Worm (Caenorhabditis elegans) whole organism, L2 larva: Measurements from ENCODE around the gene srlf-26.
"Not testable (repeated sequence)": the region's sequence is repeated elsewhere in the genome, so short reads cannot be mapped to it uniquely, and the experiment has no call there.

Experiments used
- R02D3.7 ChIP-seq: fragments of 150-350 bp; optimal IDR thresholded peaks from 2 replicates; lab custom pipeline; 2014; ENCODE audit warnings: missing biosample characterization, missing genetic modification characterization
- ZK546.5 ChIP-seq: sonication (generic microtip); optimal IDR thresholded peaks from 2 replicates; lab custom pipeline; 2017; ENCODE audit warnings: missing biosample characterization, missing genetic modification characterization
- aly-2 ChIP-seq: fragments of 150-350 bp; optimal IDR thresholded peaks from 2 replicates; lab custom pipeline; 2014; ENCODE audit warnings: missing biosample characterization, missing genetic modification characterization
- ama-1 ChIP-seq: fragments of 150-350 bp; optimal IDR thresholded peaks from 2 replicates; lab custom pipeline; 2018; ENCODE audit warnings: inconsistent platforms
- ceh-82 ChIP-seq: fragments of 150-350 bp; optimal IDR thresholded peaks from 2 replicates; lab custom pipeline; 2014; ENCODE audit warnings: missing biosample characterization, missing genetic modification characterization
- dmd-4 ChIP-seq: sonication (generic microtip); optimal IDR thresholded peaks from 2 replicates; lab custom pipeline; 2017; ENCODE audit warnings: missing biosample characterization, missing genetic modification characterization
- egl-27 ChIP-seq: sonication (generic microtip); optimal IDR thresholded peaks from 3 replicates; lab custom pipeline; 2017; ENCODE audit warnings: missing biosample characterization, missing genetic modification reagents, missing genetic modification characterization
- elt-1 ChIP-seq: fragments of 150-350 bp; optimal IDR thresholded peaks from 2 replicates; lab custom pipeline; 2014; ENCODE audit warnings: missing biosample characterization, missing genetic modification characterization
- fos-1 ChIP-seq: fragments of 150-350 bp; optimal IDR thresholded peaks from 2 replicates; lab custom pipeline; 2014; ENCODE audit warnings: missing biosample characterization, missing genetic modification characterization
- gmeb-1 ChIP-seq: fragments of 150-350 bp; optimal IDR thresholded peaks from 2 replicates; lab custom pipeline; 2014; ENCODE audit warnings: missing biosample characterization, missing genetic modification characterization
- lin-11 ChIP-seq: fragments of 150-350 bp; sonication (generic microtip); optimal IDR thresholded peaks from 2 replicates; lab custom pipeline; 2014; ENCODE audit warnings: missing biosample characterization, missing genetic modification characterization, inconsistent platforms, mixed read lengths
- lin-13 ChIP-seq: fragments of 150-350 bp; optimal IDR thresholded peaks from 2 replicates; lab custom pipeline; 2014; ENCODE audit warnings: missing biosample characterization, missing genetic modification reagents, missing genetic modification characterization
- lsy-2 ChIP-seq, 2 experiments: fragments of 150-350 bp in 1 of 2; sonication (generic microtip) in 1 of 2; optimal IDR thresholded peaks; 2 replicates each; lab custom pipeline; 2014 to 2017; ENCODE audit warnings: missing biosample characterization in 2 of 2, missing genetic modification characterization in 2 of 2
- mbf-1 ChIP-seq: sonication (generic microtip); optimal IDR thresholded peaks from 2 replicates; lab custom pipeline; 2017; ENCODE audit warnings: missing biosample characterization, missing genetic modification characterization
- mdl-1 ChIP-seq, 2 experiments: fragments of 150-350 bp in 1 of 2; sonication (generic microtip) in 1 of 2; optimal IDR thresholded peaks; 2 replicates each; lab custom pipeline; 2017; ENCODE audit warnings: missing biosample characterization in 2 of 2, missing genetic modification characterization in 2 of 2
- nhr-11 ChIP-seq: fragments of 150-350 bp; optimal IDR thresholded peaks from 2 replicates; lab custom pipeline; 2014; ENCODE audit warnings: missing biosample characterization, missing genetic modification characterization
- nhr-12 ChIP-seq: fragments of 150-350 bp; optimal IDR thresholded peaks from 2 replicates; lab custom pipeline; 2014; ENCODE audit warnings: missing biosample characterization, missing genetic modification characterization
- nhr-21 ChIP-seq: fragments of 150-350 bp; optimal IDR thresholded peaks from 2 replicates; lab custom pipeline; 2014; ENCODE audit warnings: missing biosample characterization, missing genetic modification characterization
- nhr-23 ChIP-seq: fragments of 150-350 bp; optimal IDR thresholded peaks from 2 replicates; lab custom pipeline; 2014; ENCODE audit warnings: missing biosample characterization, missing genetic modification reagents, missing genetic modification characterization
- nhr-237 ChIP-seq: fragments of 150-350 bp; optimal IDR thresholded peaks from 2 replicates; lab custom pipeline; 2014; ENCODE audit warnings: missing biosample characterization, missing genetic modification characterization
- nhr-25 ChIP-seq: fragments of 150-350 bp; sonication (generic microtip); optimal IDR thresholded peaks from 3 replicates; lab custom pipeline; 2014; ENCODE audit warnings: missing biosample characterization, missing genetic modification characterization
- nhr-77 ChIP-seq: fragments of 150-350 bp; optimal IDR thresholded peaks from 2 replicates; lab custom pipeline; 2014; ENCODE audit warnings: missing biosample characterization, missing genetic modification characterization
- peb-1 ChIP-seq: fragments of 150-350 bp; optimal IDR thresholded peaks from 2 replicates; lab custom pipeline; 2014; ENCODE audit warnings: missing biosample characterization, missing genetic modification characterization
- sem-4 ChIP-seq: fragments of 150-350 bp; optimal IDR thresholded peaks from 2 replicates; lab custom pipeline; 2014; ENCODE audit warnings: missing biosample characterization, missing genetic modification reagents, missing genetic modification characterization
- sma-3 ChIP-seq: sonication (generic microtip); optimal IDR thresholded peaks from 2 replicates; lab custom pipeline; 2016; ENCODE audit warnings: missing genetic modification reagents, missing genetic modification characterization, missing compliant biosample characterization
- sma-9 ChIP-seq, 2 experiments: fragments of 150-350 bp in 1 of 2; sonication (generic microtip) in 1 of 2; optimal IDR thresholded peaks; 2 replicates each; lab custom pipeline; 2014 to 2016; ENCODE audit warnings: missing genetic modification characterization in 2 of 2, mild to moderate bottlenecking in 1 of 2, missing biosample characterization in 1 of 2, missing compliant biosample characterization in 1 of 2, missing genetic modification reagents in 1 of 2, moderate library complexity in 1 of 2
- snpc-4 ChIP-seq: fragments of 150-350 bp; optimal IDR thresholded peaks from 2 replicates; lab custom pipeline; 2014; ENCODE audit warnings: missing biosample characterization, missing genetic modification characterization
- unc-39 ChIP-seq: fragments of 150-350 bp; optimal IDR thresholded peaks from 2 replicates; lab custom pipeline; 2014; ENCODE audit warnings: missing biosample characterization, missing genetic modification characterization
- unc-55 ChIP-seq: fragments of 150-350 bp; sonication (generic microtip); optimal IDR thresholded peaks from 3 replicates; lab custom pipeline; 2014; ENCODE audit warnings: missing biosample characterization, missing genetic modification reagents, missing genetic modification characterization
- unc-62 ChIP-seq: fragments of 150-350 bp; optimal IDR thresholded peaks from 2 replicates; lab custom pipeline; 2014; ENCODE audit warnings: missing biosample characterization, missing genetic modification reagents, missing genetic modification characterization
- ztf-11 ChIP-seq: sonication (generic microtip); optimal IDR thresholded peaks from 2 replicates; lab custom pipeline; 2017; ENCODE audit warnings: missing biosample characterization, missing genetic modification characterization

Gene srlf-26

ce11 chrIV:13651411-13651810 lies 27.3 kb upstream of the srlf-26 start, which contains the start of gene C08F11.12:
C08F11.12 (minus strand) TSS chrIV:13651511.
- TF ChIP-seq unc-39, ceh-82, mbf-1 (tag; lab: Kevin White, UChicago): not testable (repeated sequence)

- TF ChIP-seq R02D3.7, gmeb-1, snpc-4 (tag; lab: Kevin White, UChicago): not testable (repeated sequence)
Measured at ce11 chrIV:13652023-13652422, 26.7 kb upstream of the srlf-26 start, which contains the start of gene Y45F10C.6. Y45F10C.6 (plus strand) TSS chrIV:13652323.

ce11 chrIV:13659449-13659848 lies 19.3 kb upstream of the srlf-26 start, which contains the start of gene Y45F10C.1:
Y45F10C.1 (minus strand) TSS chrIV:13659549.
- not testable (repeated sequence) for TF ChIP-seq unc-39 (tag; lab: Kevin White, UChicago); gmeb-1 (tag; lab: Kevin White, UChicago); nhr-11

ce11 chrIV:13662570-13662969 lies 16.2 kb upstream of the srlf-26 start, which contains the start of gene Y45F10C.2:
Y45F10C.2 (minus strand) TSS chrIV:13662670.
- not testable (repeated sequence) for TF ChIP-seq lin-13; sma-3 (GFP tag; lab: Kevin White, UChicago); unc-62 (GFP tag; lab: Kevin White, UChicago)

- TF ChIP-seq lin-13 (no peak), nhr-77 (tag; lab: Kevin White, UChicago) (no peak)
Measured at ce11 chrIV:13664090-13664489, 14.7 kb upstream of the srlf-26 start, which contains the start of gene Y45F10C.4. Y45F10C.4 (minus strand) TSS chrIV:13664190.

ce11 chrIV:13665073-13665472 lies 13.7 kb upstream of the srlf-26 start:
- TF ChIP-seq nhr-25 (tag; lab: Kevin White, UChicago) (no peak), sma-3 (GFP tag; lab: Kevin White, UChicago) (no peak), sma-9 (GFP tag; optimal IDR thresholded peaks at IDR 0.05; lab: Kevin White, UChicago) (no peak), sma-9 (tag; optimal IDR thresholded peaks at IDR 0.05; lab: Kevin White, UChicago) (no peak), mbf-1 (tag; lab: Kevin White, UChicago) (no peak), aly-2 (tag; lab: Kevin White, UChicago) (no peak), nhr-23 (no peak), gmeb-1 (tag; lab: Kevin White, UChicago) (no peak), lsy-2 (tag; optimal IDR thresholded peaks at IDR 0.05; lab: Kevin White, UChicago) (no peak), unc-55 (no peak), peb-1 (tag; lab: Kevin White, UChicago) (no peak), sem-4 (tag; lab: Kevin White, UChicago) (no peak)

ce11 chrIV:13666849-13667430 lies 11.8 kb upstream of the srlf-26 start, which contains the start of gene fbxa-215:
fbxa-215 (minus strand) TSS chrIV:13666909.
- no peak for TF ChIP-seq lsy-2 (tag; optimal IDR thresholded peaks at IDR 0.05; lab: Kevin White, UChicago)
- TF ChIP-seq elt-1 = no peak
- no peak for TF ChIP-seq nhr-21
- no peak for TF ChIP-seq nhr-23
- TF ChIP-seq fos-1 (tag; lab: Kevin White, UChicago) = no peak
- TF ChIP-seq sma-3 (GFP tag; lab: Kevin White, UChicago) = no peak
- no peak for TF ChIP-seq nhr-77 (tag; lab: Kevin White, UChicago)
- no peak for TF ChIP-seq ztf-11 (tag; lab: Kevin White, UChicago)
- no peak for TF ChIP-seq ama-1

- no peak for TF ChIP-seq nhr-25 (tag; lab: Kevin White, UChicago)
- TF ChIP-seq nhr-12 (tag; lab: Kevin White, UChicago) = no peak
- no peak for TF ChIP-seq egl-27 (tag; lab: Kevin White, UChicago)
- TF ChIP-seq lin-11 (tag; lab: Kevin White, UChicago) = no peak
- no peak for TF ChIP-seq peb-1 (tag; lab: Kevin White, UChicago)
- TF ChIP-seq snpc-4 (tag; lab: Kevin White, UChicago) = no peak
- TF ChIP-seq mdl-1 (tag; optimal IDR thresholded peaks at IDR 0.05; lab: Kevin White, UChicago) = no peak
- no peak for TF ChIP-seq nhr-237 (tag; lab: Kevin White, UChicago)
- TF ChIP-seq fos-1 (tag; lab: Kevin White, UChicago) = no peak
- no peak for TF ChIP-seq unc-62 (GFP tag; lab: Kevin White, UChicago)
- TF ChIP-seq nhr-23 = no peak
- no peak for TF ChIP-seq ZK546.5 (tag; lab: Kevin White, UChicago)
- no peak for TF ChIP-seq dmd-4 (tag; lab: Kevin White, UChicago)
Measured at ce11 chrIV:13673504-13673903, 5.2 kb upstream of the srlf-26 start, which contains the start of gene oac-48. oac-48 (plus strand) TSS chrIV:13673804.
